Worm (Caenorhabditis elegans): ENCODE results near the gene F46B3.8.

Gene F46B3.8

DNA sequence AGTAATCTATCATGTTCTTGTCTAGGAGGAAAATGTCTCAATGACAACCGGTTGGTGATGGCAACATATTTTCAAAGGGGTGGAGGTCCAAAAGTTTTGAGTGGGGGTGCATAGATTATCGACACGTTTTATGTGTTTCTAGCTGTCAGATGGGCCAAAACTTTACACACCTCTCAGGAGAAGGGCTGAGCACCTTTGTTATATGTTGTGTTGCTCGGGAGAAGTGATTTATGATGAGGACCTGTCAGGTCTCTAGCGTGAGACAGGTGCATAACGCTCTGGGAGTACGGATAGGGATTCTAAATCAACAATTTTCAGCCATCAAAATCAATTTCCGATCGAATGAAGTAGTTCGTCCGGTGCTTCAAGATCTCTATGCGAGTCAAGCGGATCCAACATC, 33.7 kb upstream of the F46B3.8 start:
- TF ChIP-seq syd-9 (tag; optimal IDR thresholded peaks at IDR 0.05) = no peak
- peak; percentile 57 for TF ChIP-seq unc-55 (GFP tag; optimal IDR thresholded peaks at IDR 0.05)

DNA sequence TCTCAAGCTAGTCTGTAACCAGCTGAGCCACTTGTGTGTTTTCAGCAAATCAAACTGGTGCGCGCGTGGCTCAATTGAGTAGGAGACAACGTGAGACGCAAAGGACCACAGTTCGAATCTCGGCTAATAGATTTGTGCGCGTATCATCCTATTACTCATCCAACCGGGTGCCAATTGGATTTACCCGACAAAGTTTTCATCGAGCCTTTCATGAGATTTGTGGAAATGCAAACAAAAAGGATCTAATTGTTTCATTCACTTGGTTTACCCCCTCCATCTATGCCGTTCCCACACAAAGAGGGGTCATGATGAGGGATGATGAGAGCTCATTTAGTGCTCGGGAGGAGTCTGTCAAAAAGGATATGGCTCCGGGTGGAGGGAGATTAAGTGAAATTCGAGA, 32.2 kb upstream of the F46B3.8 start:
- no peak for TF ChIP-seq sdc-2 (tag; optimal IDR thresholded peaks at IDR 0.05)
- no peak for TF ChIP-seq ceh-2 (tag; optimal IDR thresholded peaks at IDR 0.05)
- peak; percentile 89 for TF ChIP-seq unc-42 (tag; optimal IDR thresholded peaks at IDR 0.05)
- TF ChIP-seq unc-3 (GFP tag; conservative IDR thresholded peaks at IDR 0.05) = no peak
- no peak for TF ChIP-seq unc-3 (tag; optimal IDR thresholded peaks at IDR 0.05)
- TF ChIP-seq pag-3 (tag; optimal IDR thresholded peaks at IDR 0.05; ENCODE audit: borderline replicate concordance) = no peak

DNA sequence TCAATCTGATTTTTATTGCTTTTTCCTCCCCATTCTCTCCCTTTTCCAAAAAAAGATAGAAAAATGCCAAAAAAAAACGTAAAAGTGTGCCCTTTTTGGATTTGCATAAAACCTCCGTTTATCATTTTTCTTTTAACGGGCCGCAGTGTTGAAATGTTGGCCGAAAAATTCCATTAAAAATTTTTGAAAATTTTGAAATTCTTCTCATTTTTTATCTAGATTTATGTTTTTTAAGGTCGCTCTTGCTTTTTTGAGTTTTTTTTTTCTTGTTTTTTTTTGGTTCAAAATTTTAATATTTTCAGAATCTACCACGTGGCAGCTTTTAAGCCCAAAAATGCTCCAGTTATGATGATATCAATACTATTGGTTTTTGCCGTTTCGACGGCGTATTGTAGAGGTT, 31.4 kb upstream of the F46B3.8 start, which contains the start of gene mnr-1:
Gene mnr-1 (plus strand): TSS at position 301 of the 400 bp plus-strand sequence.
- TF ChIP-seq odd-2 (tag; optimal IDR thresholded peaks at IDR 0.05) (no peak), hlh-8 (tag; optimal IDR thresholded peaks at IDR 0.05) (no peak), dve-1 (tag; optimal IDR thresholded peaks at IDR 0.05) (no peak), ceh-45 (GFP tag; IDR thresholded peaks at IDR 0.05) (no peak)

DNA sequence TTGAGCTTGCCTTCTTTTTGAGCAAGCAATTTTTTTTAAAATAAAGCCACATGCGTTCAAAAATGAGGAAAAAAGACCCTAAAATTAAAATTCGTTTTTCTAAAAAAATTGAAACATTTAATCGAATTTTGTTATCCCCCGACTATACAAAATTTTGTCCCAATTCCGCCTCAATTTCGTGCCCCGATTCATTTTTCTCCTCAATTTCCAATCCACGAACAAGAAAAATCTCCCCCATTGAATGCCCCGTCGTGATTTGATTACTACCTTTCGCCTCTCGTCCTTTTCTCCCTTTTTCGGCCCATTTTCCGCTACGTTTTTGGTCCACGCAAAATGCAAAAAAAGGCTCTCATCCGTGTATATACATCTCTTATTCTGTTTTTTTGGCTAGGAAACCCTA, 29.0 kb upstream of the F46B3.8 start:
- no peak for TF ChIP-seq ceh-31 (tag; optimal IDR thresholded peaks at IDR 0.05)
- TF ChIP-seq fax-1 (tag; optimal IDR thresholded peaks at IDR 0.05) = no peak
- no peak for TF ChIP-seq ceh-24 (tag; optimal IDR thresholded peaks at IDR 0.05)
- TF ChIP-seq zip-5 (tag; optimal IDR thresholded peaks at IDR 0.05) = no peak
- TF ChIP-seq ceh-6 (GFP tag; optimal IDR thresholded peaks at IDR 0.05) = no peak
- no peak for TF ChIP-seq npax-4 (tag; optimal IDR thresholded peaks at IDR 0.05)
- peak; percentile 80 for TF ChIP-seq unc-42 (tag; optimal IDR thresholded peaks at IDR 0.05)
- no peak for TF ChIP-seq pax-1 (tag; optimal IDR thresholded peaks at IDR 0.05)

DNA sequence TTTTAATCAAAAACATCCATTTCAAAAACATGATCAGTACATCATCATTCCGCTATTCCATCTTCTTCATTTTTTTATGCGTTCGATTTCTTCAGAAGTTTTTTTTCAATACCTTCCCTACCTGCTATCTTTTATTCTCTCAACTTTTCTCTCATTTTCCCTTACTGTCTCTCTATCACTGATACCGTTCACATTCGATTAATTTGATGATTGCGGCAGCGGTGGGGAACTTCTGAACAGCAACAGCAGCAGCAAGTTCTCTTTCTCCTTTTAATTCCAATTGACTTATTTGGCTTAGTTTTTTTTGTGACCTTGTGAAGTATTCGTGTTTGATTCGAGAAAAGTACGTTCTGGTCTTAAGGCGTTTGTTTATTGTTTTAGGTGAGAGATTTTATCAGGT, 25.9 kb upstream of the F46B3.8 start:
- TF ChIP-seq ceh-9 (tag; optimal IDR thresholded peaks at IDR 0.05) (no peak), ztf-16 (tag; optimal IDR thresholded peaks at IDR 0.05) (no peak), dmd-4 (tag; optimal IDR thresholded peaks at IDR 0.05; ENCODE audit: borderline replicate concordance) (no peak), ceh-22 (tag; optimal IDR thresholded peaks at IDR 0.05) (no peak), ceh-48 (tag; optimal IDR thresholded peaks at IDR 0.05) (no peak)

DNA sequence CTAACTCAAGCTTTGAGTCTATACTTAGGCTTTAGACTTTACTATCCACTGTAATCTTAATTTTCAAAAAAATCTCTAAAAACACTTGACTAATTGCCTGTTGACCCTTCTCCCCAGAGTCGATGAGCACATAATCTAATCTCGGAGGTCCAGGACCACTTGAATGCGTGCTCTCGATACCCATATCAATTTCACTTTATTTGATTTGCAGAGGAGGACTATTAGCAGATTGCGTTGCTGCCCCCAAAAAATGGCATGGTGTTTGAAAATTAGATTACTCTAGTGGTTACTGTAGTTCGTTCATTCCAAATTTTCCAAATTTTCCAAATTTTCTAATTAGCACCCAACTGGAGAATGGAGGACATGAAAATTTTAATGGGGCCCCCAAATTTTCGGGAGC, 22.5 kb upstream of the F46B3.8 start:
- TF ChIP-seq unc-42 (tag; optimal IDR thresholded peaks at IDR 0.05) (peak; percentile 53), pqm-1 (tag; optimal IDR thresholded peaks at IDR 0.05) (no peak)

DNA sequence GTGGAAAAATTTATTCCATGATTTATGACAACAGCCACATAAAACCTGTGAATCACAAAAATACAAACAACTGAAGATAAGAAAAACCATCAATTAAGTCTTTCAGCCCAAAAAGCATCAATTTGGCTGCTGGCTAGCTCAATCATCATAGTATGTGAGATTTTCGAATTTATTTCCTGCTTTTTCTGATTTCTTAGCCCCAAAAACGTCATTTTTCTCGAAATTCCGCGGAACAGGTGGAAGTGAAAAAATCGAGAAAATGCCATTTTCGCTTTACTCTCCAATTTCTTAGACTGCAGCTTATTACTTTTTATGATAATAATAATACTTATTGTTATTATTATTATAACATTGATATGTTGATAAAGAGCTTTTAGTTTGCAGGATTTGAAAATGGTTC, 18.9 kb upstream of the F46B3.8 start, which contains the start of gene srxa-15:
Gene srxa-15 (plus strand): TSS at position 301 of the 400 bp plus-strand sequence.
- TF ChIP-seq ceh-19 (GFP tag; optimal IDR thresholded peaks at IDR 0.05) = no peak
- no peak for TF ChIP-seq K09A11.1 (tag; optimal IDR thresholded peaks at IDR 0.05; ENCODE audit: insufficient read depth)

DNA sequence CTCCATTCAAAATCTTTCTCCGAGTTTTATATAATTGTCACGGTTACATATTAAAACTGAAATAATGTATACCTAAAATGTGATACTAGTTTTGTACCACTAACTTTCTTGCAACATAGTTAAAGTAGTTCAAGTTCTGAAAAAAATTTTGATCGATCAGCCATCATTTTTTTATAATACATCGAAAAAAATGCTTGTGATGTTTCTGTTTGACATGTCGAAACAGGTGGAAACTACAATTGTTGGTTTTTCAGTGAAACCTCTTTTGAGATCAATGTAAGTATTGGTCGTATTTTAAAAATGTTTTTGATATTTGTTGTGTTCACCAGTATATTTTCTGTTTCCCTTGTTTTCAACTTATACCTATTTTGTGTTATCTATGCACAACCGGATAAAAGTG, 16.3 kb upstream of the F46B3.8 start, which contains the start of gene srxa-14:
Gene srxa-14 (plus strand): TSS at position 301 of the 400 bp plus-strand sequence.
- no peak for TF ChIP-seq che-1 (tag; optimal IDR thresholded peaks at IDR 0.05)
- TF ChIP-seq ztf-16 (tag; optimal IDR thresholded peaks at IDR 0.05) = no peak
